Worm (Caenorhabditis elegans) whole organism, L3 larva: Measurements from ENCODE around the gene srj-10.

ENCODE experiments used
- ZK546.5 ChIP-seq: sonication (generic microtip); optimal IDR thresholded peaks from 2 replicates; lab custom pipeline; 2017; ENCODE audit warnings: missing biosample characterization, missing genetic modification characterization
- ama-1 ChIP-seq: fragments of 150-350 bp; optimal IDR thresholded peaks from 2 replicates; lab custom pipeline; 2018
- ceh-28 ChIP-seq: fragments of 150-350 bp; optimal IDR thresholded peaks from 2 replicates; lab custom pipeline; 2014; ENCODE audit warnings: missing biosample characterization, missing genetic modification reagents, missing genetic modification characterization
- elt-1 ChIP-seq: fragments of 150-350 bp; optimal IDR thresholded peaks from 2 replicates; lab custom pipeline; 2014; ENCODE audit warnings: missing biosample characterization, missing genetic modification characterization
- elt-2 ChIP-seq: sonication (generic microtip); optimal IDR thresholded peaks from 2 replicates; lab custom pipeline; 2016; ENCODE audit warnings: missing genetic modification reagents, mild to moderate bottlenecking, missing genetic modification characterization, missing compliant biosample characterization
- fos-1 ChIP-seq: fragments of 150-350 bp; optimal IDR thresholded peaks from 2 replicates; lab custom pipeline; 2014; ENCODE audit warnings: missing biosample characterization, missing genetic modification characterization
- lin-39 ChIP-seq: fragments of 150-350 bp; optimal IDR thresholded peaks from 2 replicates; lab custom pipeline; 2018; ENCODE audit warnings: missing biosample characterization, missing genetic modification reagents, missing genetic modification characterization
- mdl-1 ChIP-seq: fragments of 150-350 bp; optimal IDR thresholded peaks from 2 replicates; lab custom pipeline; 2014; ENCODE audit warnings: missing biosample characterization, missing genetic modification characterization
- nhr-11 ChIP-seq: fragments of 150-350 bp; optimal IDR thresholded peaks from 2 replicates; lab custom pipeline; 2014; ENCODE audit warnings: missing biosample characterization, missing genetic modification characterization
- nhr-237 ChIP-seq: fragments of 150-350 bp; optimal IDR thresholded peaks from 2 replicates; lab custom pipeline; 2014; ENCODE audit warnings: missing biosample characterization, missing genetic modification characterization
- unc-62 ChIP-seq: fragments of 150-350 bp; sonication (generic microtip); optimal IDR thresholded peaks from 4 replicates; lab custom pipeline; 2014; ENCODE audit warnings: missing biosample characterization, missing genetic modification reagents, missing genetic modification characterization
- ztf-11 ChIP-seq: fragments of 150-350 bp; optimal IDR thresholded peaks from 2 replicates; lab custom pipeline; 2014; ENCODE audit warnings: missing biosample characterization, missing genetic modification characterization

DNA sequence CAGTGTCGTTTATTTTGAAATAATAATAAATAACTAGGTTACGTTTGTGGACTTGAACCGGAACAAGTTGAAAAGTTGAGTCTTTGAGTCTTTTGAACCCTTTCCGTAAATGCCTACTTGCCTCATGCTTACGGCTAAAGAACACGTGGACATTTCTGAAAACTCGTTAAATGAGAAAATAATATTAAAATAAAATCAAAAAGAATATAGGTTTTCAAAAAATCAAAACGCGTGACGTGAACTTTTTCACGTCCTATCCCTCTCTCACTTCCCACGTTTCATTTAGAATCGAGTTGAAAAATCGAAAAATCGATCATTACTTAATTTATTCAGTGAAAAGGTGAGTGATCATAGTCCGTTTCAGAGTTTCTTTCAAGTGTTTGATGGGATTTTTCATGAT lies 24.6 kb downstream of the srj-10 start, which contains the start of gene best-12:
- no peak for TF ChIP-seq elt-1
- TF ChIP-seq ceh-28 (tag; lab: Kevin White, UChicago) = no peak
- TF ChIP-seq nhr-11 = no peak
- no peak for TF ChIP-seq ztf-11
- TF ChIP-seq nhr-237 = no peak
- no peak for TF ChIP-seq lin-39
- TF ChIP-seq elt-2 (tag; lab: Kevin White, UChicago) = no peak
- no peak for TF ChIP-seq fos-1
- TF ChIP-seq mdl-1 (tag; lab: Kevin White, UChicago) = no peak
- no peak for TF ChIP-seq ZK546.5 (tag; lab: Kevin White, UChicago)
- no peak for TF ChIP-seq unc-62 (GFP tag; lab: Kevin White, UChicago)
- TF ChIP-seq ama-1 = no peak
